Worm (Caenorhabditis elegans): ENCODE data around the gene cld-9.
A peak's percentile ranks its signal among the peaks of the same experiment; 100 is the strongest.

- TF ChIP-seq C08G9.2 (tag; optimal IDR thresholded peaks at IDR 0.05): peak; percentile 18
- TF ChIP-seq nhr-11 (tag; optimal IDR thresholded peaks at IDR 0.05): no peak
- TF ChIP-seq fkh-10 (GFP tag; optimal IDR thresholded peaks at IDR 0.05): no peak
- no peak for TF ChIP-seq pqm-1 (tag; optimal IDR thresholded peaks at IDR 0.05)
- TF ChIP-seq tbx-2 (tag; optimal IDR thresholded peaks at IDR 0.05): peak; percentile 79
- no peak for TF ChIP-seq ttx-3 (tag; optimal IDR thresholded peaks at IDR 0.05)
- no peak for TF ChIP-seq fkh-6 (tag; optimal IDR thresholded peaks at IDR 0.05)
These were observed 37.7 kb upstream of the cld-9 start for ce11 chrV:13789362-13789761.

Measured in whole organism, late embryonic.